Worm (Caenorhabditis elegans): ENCODE data around the gene lec-6.
A peak's percentile ranks its signal among the peaks of the same experiment; 100 is the strongest.

The lec-6 gene

ce11 chrIII:638319-638718, 38.2 kb upstream of the lec-6 start, which contains the start of gene sbds-1:
Gene sbds-1, minus strand, starts transcription at chrIII:638419.
- TF ChIP-seq fos-1 (tag; optimal IDR thresholded peaks at IDR 0.05): no peak
- TF ChIP-seq R02D3.7 (tag; optimal IDR thresholded peaks at IDR 0.05): no peak
- no peak for TF ChIP-seq snpc-4 (tag; optimal IDR thresholded peaks at IDR 0.05)
- no peak for TF ChIP-seq nhr-43 (tag; optimal IDR thresholded peaks at IDR 0.05; ENCODE audit: poor library complexity, severe bottlenecking)
- no peak for TF ChIP-seq pha-4 (tag; optimal IDR thresholded peaks at IDR 0.05)
- no peak for TF ChIP-seq egl-5 (tag; optimal IDR thresholded peaks at IDR 0.05)

ce11 chrIII:636067-636466, 35.9 kb upstream of the lec-6 start, which contains the start of gene T19C3.7:
Gene T19C3.7, minus strand, starts transcription at chrIII:636167.
- no peak for TF ChIP-seq nhr-43 (tag; optimal IDR thresholded peaks at IDR 0.05; ENCODE audit: poor library complexity, severe bottlenecking)
- no peak for TF ChIP-seq zag-1 (tag; optimal IDR thresholded peaks at IDR 0.05)
- no peak for TF ChIP-seq mml-1 (tag; optimal IDR thresholded peaks at IDR 0.05)
- TF ChIP-seq ceh-28 (tag; optimal IDR thresholded peaks at IDR 0.05): no peak
- TF ChIP-seq nhr-11 (tag; optimal IDR thresholded peaks at IDR 0.05): no peak
- TF ChIP-seq fkh-2 (tag; optimal IDR thresholded peaks at IDR 0.05): no peak
- no peak for TF ChIP-seq lin-39 (tag; optimal IDR thresholded peaks at IDR 0.05)
- no peak for TF ChIP-seq nhr-28 (tag; optimal IDR thresholded peaks at IDR 0.05)
- no peak for TF ChIP-seq aly-2 (tag; optimal IDR thresholded peaks at IDR 0.05)
- TF ChIP-seq elt-1 (tag; optimal IDR thresholded peaks at IDR 0.05): no peak
- TF ChIP-seq lsy-12 (tag; optimal IDR thresholded peaks at IDR 0.05): no peak
- no peak for TF ChIP-seq pha-4 (tag; optimal IDR thresholded peaks at IDR 0.05)
- no peak for TF ChIP-seq ama-1 (optimal IDR thresholded peaks at IDR 0.05)
- no peak for TF ChIP-seq tbx-2 (tag; optimal IDR thresholded peaks at IDR 0.05)
- no peak for TF ChIP-seq nhr-12 (tag; optimal IDR thresholded peaks at IDR 0.05)

ce11 chrIII:634618-635017, 34.5 kb upstream of the lec-6 start, which contains the start of gene fem-2:
Gene fem-2, minus strand, starts transcription at chrIII:634626.
- TF ChIP-seq nhr-43 (tag; optimal IDR thresholded peaks at IDR 0.05; ENCODE audit: poor library complexity, severe bottlenecking): no peak
- peak; percentile 22 for TF ChIP-seq lin-15B (tag; optimal IDR thresholded peaks at IDR 0.05)
- peak; percentile 23 for TF ChIP-seq nhr-23 (tag; optimal IDR thresholded peaks at IDR 0.05)
- peak; percentile 8 for TF ChIP-seq lin-39 (tag; optimal IDR thresholded peaks at IDR 0.05)
- peak; percentile 41 for TF ChIP-seq nfya-1 (tag; optimal IDR thresholded peaks at IDR 0.05; ENCODE audit: insufficient read depth)
- TF ChIP-seq hmg-11 (tag; optimal IDR thresholded peaks at IDR 0.05): peak; percentile 56
- TF ChIP-seq pha-4 (tag; optimal IDR thresholded peaks at IDR 0.05): peak; percentile 46
- TF ChIP-seq unc-39 (tag; optimal IDR thresholded peaks at IDR 0.05): no peak
- TF ChIP-seq snpc-4 (tag; optimal IDR thresholded peaks at IDR 0.05): peak; percentile 11

- TF ChIP-seq mml-1 (tag; optimal IDR thresholded peaks at IDR 0.05) (no peak), eor-1 (tag; optimal IDR thresholded peaks at IDR 0.05) (no peak)
Observed at ce11 chrIII:631421-631820, 31.3 kb upstream of the lec-6 start, which contains the start of gene T19C3.6. Gene T19C3.6, minus strand, starts transcription at chrIII:631521.

- TF ChIP-seq snpc-4 (tag; optimal IDR thresholded peaks at IDR 0.05): no peak
- no peak for TF ChIP-seq ama-1 (optimal IDR thresholded peaks at IDR 0.05)
- TF ChIP-seq nhr-28 (tag; optimal IDR thresholded peaks at IDR 0.05): no peak
- TF ChIP-seq fkh-10 (GFP tag; optimal IDR thresholded peaks at IDR 0.05): no peak
- TF ChIP-seq nhr-77 (tag; optimal IDR thresholded peaks at IDR 0.05): no peak
- TF ChIP-seq ztf-11 (tag; optimal IDR thresholded peaks at IDR 0.05): no peak
- TF ChIP-seq ceh-82 (tag; optimal IDR thresholded peaks at IDR 0.05): no peak
- no peak for TF ChIP-seq ZK546.5 (tag; optimal IDR thresholded peaks at IDR 0.05)
- no peak for TF ChIP-seq pqm-1 (tag; optimal IDR thresholded peaks at IDR 0.05)
- no peak for TF ChIP-seq mml-1 (tag; optimal IDR thresholded peaks at IDR 0.05)
- no peak for TF ChIP-seq lin-39 (tag; optimal IDR thresholded peaks at IDR 0.05)
Observed at ce11 chrIII:627838-628237, 27.7 kb upstream of the lec-6 start, which contains the start of gene T19C3.5. Gene T19C3.5, minus strand, starts transcription at chrIII:627938.

ce11 chrIII:626091-626490, 25.9 kb upstream of the lec-6 start:
- TF ChIP-seq jun-1 (tag; optimal IDR thresholded peaks at IDR 0.05) (no peak), R02D3.7 (tag; optimal IDR thresholded peaks at IDR 0.05) (no peak), ZK546.5 (tag; optimal IDR thresholded peaks at IDR 0.05) (no peak), aly-2 (tag; optimal IDR thresholded peaks at IDR 0.05) (no peak), eor-1 (tag; optimal IDR thresholded peaks at IDR 0.05) (no peak), nhr-28 (tag; optimal IDR thresholded peaks at IDR 0.05) (no peak), elt-1 (tag; optimal IDR thresholded peaks at IDR 0.05) (no peak)

Data from whole organism, L3 larva.